Fruit fly (Drosophila melanogaster): Measurements from ENCODE around the gene CG34269.

Gene CG34269

DNA sequence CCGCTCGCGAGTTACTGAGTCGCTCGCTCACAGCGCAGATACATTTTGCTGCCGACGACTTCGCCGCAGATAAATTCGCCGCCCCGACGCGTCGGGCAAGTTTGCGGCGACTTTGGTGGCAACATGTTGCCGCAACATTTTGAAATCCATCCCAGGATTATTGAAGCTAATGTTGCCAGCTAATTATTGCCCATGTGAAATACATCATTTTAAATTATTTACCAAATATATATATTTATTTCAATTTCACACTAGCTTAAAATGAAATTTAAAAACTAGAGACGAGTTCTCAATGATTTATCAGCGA is 37.4 kb upstream of the CG34269 start:
- no peak for TF ChIP-seq CG32006 (GFP tag; optimal IDR thresholded peaks at IDR 0.05)
- TF ChIP-seq CG6854 (GFP tag; optimal IDR thresholded peaks at IDR 0.05), result peak; percentile 16
- TF ChIP-seq CG8319 (GFP tag; optimal IDR thresholded peaks at IDR 0.05), result no peak
- TF ChIP-seq CG1621 (tag; optimal IDR thresholded peaks at IDR 0.05), result no peak
- peak; percentile 33; the same call in 1 of the 3 replicates for TF ChIP-seq CG8119 (GFP tag; IDR thresholded peaks at IDR 0.05)

DNA sequence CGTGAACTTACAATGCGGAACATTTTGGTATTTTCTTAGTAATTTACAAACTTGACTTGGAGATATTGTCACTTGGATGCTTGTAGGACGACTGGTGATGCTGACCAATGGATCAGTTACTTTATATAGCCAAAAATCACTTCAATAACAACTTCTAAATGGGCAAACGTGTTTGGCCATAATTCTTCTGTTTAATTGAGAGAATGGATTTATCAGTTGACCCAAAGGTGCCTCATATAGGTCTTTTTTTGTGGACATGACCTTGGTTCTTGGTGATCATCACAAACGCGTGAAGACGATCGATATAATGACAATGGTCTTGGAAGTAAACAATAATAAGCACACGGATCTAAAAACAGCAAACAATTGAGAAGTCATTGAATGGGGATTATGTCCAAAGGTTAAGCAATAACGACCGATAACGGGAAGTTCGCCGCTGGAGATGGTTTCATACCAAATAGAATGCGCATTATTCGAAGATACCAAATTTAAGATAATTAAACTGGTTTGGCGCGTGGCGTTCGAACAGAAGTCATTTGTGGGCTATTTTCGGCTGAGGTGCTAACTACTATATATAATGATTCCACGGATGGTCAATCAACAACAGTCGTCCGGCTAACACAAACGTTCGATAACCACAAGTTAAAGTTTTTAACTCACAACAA is 27.7 kb upstream of the CG34269 start, which contains the start of the genes CG34267 and CG34268:
Gene CG34267, minus strand, starts transcription at position 101 of the 665 bp plus-strand sequence.
Gene CG34268, plus strand, starts transcription at position 615 of the 665 bp plus-strand sequence.
- TF ChIP-seq ss (GFP tag; optimal IDR thresholded peaks at IDR 0.05) (no peak), svp (GFP tag) (no peak), CG32006 (GFP tag; optimal IDR thresholded peaks at IDR 0.05) (no peak), Hr4 (GFP tag; optimal IDR thresholded peaks at IDR 0.05) (no peak), Smox (GFP tag; optimal IDR thresholded peaks at IDR 0.05) (no peak), Sox14 (GFP tag; optimal IDR thresholded peaks at IDR 0.05) (no peak), Hr38 (GFP tag; optimal IDR thresholded peaks at IDR 0.05) (no peak), CG34406 (GFP tag; optimal IDR thresholded peaks at IDR 0.05) (no peak), CG6808 (GFP tag; optimal IDR thresholded peaks at IDR 0.05) (no peak), CG16779 (tag; optimal IDR thresholded peaks at IDR 0.05) (no peak), CG8319 (GFP tag; optimal IDR thresholded peaks at IDR 0.05) (no peak), CG31627 (GFP tag; optimal IDR thresholded peaks at IDR 0.05) (no peak), Eip93F (GFP tag; optimal IDR thresholded peaks at IDR 0.05) (no peak), CG6276 (GFP tag; optimal IDR thresholded peaks at IDR 0.05) (no peak), Sox102F (GFP tag; optimal IDR thresholded peaks at IDR 0.05) (no peak)

DNA sequence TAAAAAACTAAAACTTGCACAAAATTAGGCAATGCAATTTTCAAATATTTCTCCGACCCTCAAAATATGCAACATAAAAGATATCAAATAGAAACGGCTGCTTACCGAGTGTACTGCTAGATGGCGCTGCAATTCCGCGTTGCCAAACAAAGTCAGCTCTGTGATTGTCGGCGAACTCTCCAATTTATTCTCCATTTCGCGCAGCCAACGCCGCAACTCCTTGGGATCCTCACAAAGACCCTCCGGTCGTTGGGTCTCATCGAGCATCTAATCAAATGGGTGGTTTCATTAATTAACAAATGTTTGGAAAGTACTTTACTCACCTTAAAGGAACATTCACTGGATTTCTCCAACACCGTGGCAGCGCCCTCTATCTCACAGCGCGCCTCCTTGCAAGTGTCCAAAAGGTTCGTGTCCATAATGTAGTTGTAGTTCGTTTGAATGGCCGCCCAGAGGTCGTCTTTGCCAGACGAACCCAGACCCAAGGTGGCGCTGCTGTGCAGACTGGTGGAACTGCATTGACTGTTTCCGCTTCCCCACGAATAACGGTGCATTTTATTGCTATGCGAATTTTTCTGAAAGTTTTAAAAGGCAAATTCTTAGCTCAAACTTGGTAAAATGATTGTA is 22.2 kb upstream of the CG34269 start:
- TF ChIP-seq Eip78C (GFP tag) (peak; percentile 83), CG11762 (GFP tag; optimal IDR thresholded peaks at IDR 0.05; ENCODE audit: insufficient read depth) (no peak), CG9139 (GFP tag; optimal IDR thresholded peaks at IDR 0.05) (no peak), Met (GFP tag; optimal IDR thresholded peaks at IDR 0.05) (peak; percentile 68), CG7368 (GFP tag; optimal IDR thresholded peaks at IDR 0.05) (peak; percentile 68), esn (GFP tag; optimal IDR thresholded peaks at IDR 0.05) (peak; percentile 81), cyc (GFP tag; optimal IDR thresholded peaks at IDR 0.05) (peak; percentile 88), CG8319 (GFP tag; optimal IDR thresholded peaks at IDR 0.05) (peak; percentile 26), Ets21C (GFP tag; optimal IDR thresholded peaks at IDR 0.05) (peak; percentile 45), acj6 (GFP tag; optimal IDR thresholded peaks at IDR 0.05) (peak; percentile 64), eg (GFP tag; IDR thresholded peaks at IDR 0.05) (peak; percentile 68), vri (GFP tag; optimal IDR thresholded peaks at IDR 0.05) (no peak), CG6854 (GFP tag; optimal IDR thresholded peaks at IDR 0.05) (peak; percentile 10), spab (GFP tag; optimal IDR thresholded peaks at IDR 0.05) (no peak), CG10669 (GFP tag; optimal IDR thresholded peaks at IDR 0.05) (no peak), OdsH (GFP tag; optimal IDR thresholded peaks at IDR 0.05) (peak; percentile 66), dac (GFP tag; optimal IDR thresholded peaks at IDR 0.05) (peak; percentile 46), salr (GFP tag; optimal IDR thresholded peaks at IDR 0.05) (peak; percentile 3 to 65), achi (GFP tag; optimal IDR thresholded peaks at IDR 0.05) (peak; percentile 46), fd85E (GFP tag; optimal IDR thresholded peaks at IDR 0.05) (peak; percentile 7), CG6276 (GFP tag; optimal IDR thresholded peaks at IDR 0.05) (no peak), CG4318 (GFP tag; optimal IDR thresholded peaks at IDR 0.05) (no peak), Eip93F (GFP tag; optimal IDR thresholded peaks at IDR 0.05) (no peak), Hr38 (GFP tag; optimal IDR thresholded peaks at IDR 0.05) (no peak), ss (GFP tag; optimal IDR thresholded peaks at IDR 0.05) (no peak), CG32006 (GFP tag; optimal IDR thresholded peaks at IDR 0.05) (peak; percentile 11), CG3919 (GFP tag; optimal IDR thresholded peaks at IDR 0.05) (peak; percentile 80), Ets96B (tag; optimal IDR thresholded peaks at IDR 0.05) (no peak), CG3032 (tag; optimal IDR thresholded peaks at IDR 0.05) (peak; percentile 49), Lpt (GFP tag; optimal IDR thresholded peaks at IDR 0.05) (no peak), CG11294 (GFP tag; IDR thresholded peaks at IDR 0.05) (no peak), Gug (GFP tag; IDR thresholded peaks at IDR 0.05) (0 out of 2 replicates have a peak, but pooled peaks have one; percentile 14), CG8632 (GFP tag; optimal IDR thresholded peaks at IDR 0.05) (peak; percentile 34), fkh (GFP tag; optimal IDR thresholded peaks at IDR 0.05) (no peak), topi (GFP tag; optimal IDR thresholded peaks at IDR 0.05) (peak; percentile 65)

Measured in whole organism, prepupa.